Worm (Caenorhabditis elegans) whole organism, late embryonic: ENCODE measurements around the gene srx-76.

ENCODE experiments used
- C08G9.2 ChIP-seq: sonication (generic microtip); optimal IDR thresholded peaks from 2 replicates; lab custom pipeline; 2016; ENCODE audit warnings: mild to moderate bottlenecking, missing genetic modification characterization, moderate library complexity, missing compliant biosample characterization
- C38D4.7 ChIP-seq: fragments of 200-800 bp; sonication (Bioruptor generic); optimal IDR thresholded peaks from 2 replicates; lab custom pipeline; 2018; ENCODE audit warnings: mild to moderate bottlenecking, missing genetic modification characterization, moderate library complexity, missing compliant biosample characterization
- K09A11.1 ChIP-seq: sonication (generic microtip); optimal IDR thresholded peaks from 2 replicates; lab custom pipeline; 2017; ENCODE audit warnings: antibody characterized with exemption, mild to moderate bottlenecking, missing genetic modification characterization, missing compliant biosample characterization; ENCODE audit not compliant: insufficient read depth
- ahr-1 ChIP-seq: sonication (generic microtip); optimal IDR thresholded peaks from 2 replicates; lab custom pipeline; 2016; ENCODE audit warnings: missing genetic modification characterization, missing compliant biosample characterization
- ceh-14 ChIP-seq: sonication (generic microtip); optimal IDR thresholded peaks from 2 replicates; lab custom pipeline; 2016; ENCODE audit warnings: missing genotype, missing genetic modification characterization, missing compliant biosample characterization
- ceh-18 ChIP-seq: sonication (generic microtip); optimal IDR thresholded peaks from 2 replicates; lab custom pipeline; 2016; ENCODE audit warnings: missing genetic modification characterization, missing compliant biosample characterization
- ceh-19 ChIP-seq: fragments of 200-800 bp; sonication (Bioruptor generic); optimal IDR thresholded peaks from 2 replicates; lab custom pipeline; 2018; ENCODE audit warnings: mild to moderate bottlenecking, missing genetic modification characterization, missing compliant biosample characterization
- ceh-2 ChIP-seq: sonication (generic microtip); optimal IDR thresholded peaks from 2 replicates; lab custom pipeline; 2016; ENCODE audit warnings: missing genotype, missing genetic modification characterization, missing compliant biosample characterization
- ceh-22 ChIP-seq: sonication (generic microtip); optimal IDR thresholded peaks from 2 replicates; lab custom pipeline; 2017; ENCODE audit warnings: missing biosample characterization, missing genetic modification characterization
- ceh-31 ChIP-seq: sonication (generic microtip); optimal IDR thresholded peaks from 2 replicates; lab custom pipeline; 2016; ENCODE audit warnings: missing genetic modification characterization, missing compliant biosample characterization
- ceh-34 ChIP-seq: sonication (generic microtip); optimal IDR thresholded peaks from 2 replicates; lab custom pipeline; 2016; ENCODE audit warnings: mild to moderate bottlenecking, missing genetic modification characterization, missing compliant biosample characterization
- ceh-48 ChIP-seq: sonication (generic microtip); optimal IDR thresholded peaks from 2 replicates; lab custom pipeline; 2016; ENCODE audit warnings: missing genetic modification characterization, inconsistent platforms, missing compliant biosample characterization
- ceh-9 ChIP-seq: sonication (generic microtip); optimal IDR thresholded peaks from 2 replicates; lab custom pipeline; 2016; ENCODE audit warnings: mild to moderate bottlenecking, missing genetic modification characterization, inconsistent platforms, missing compliant biosample characterization
- dmd-4 ChIP-seq: sonication (generic microtip); optimal IDR thresholded peaks from 2 replicates; lab custom pipeline; 2016; ENCODE audit warnings: borderline replicate concordance, missing genetic modification characterization, missing compliant biosample characterization
- dve-1 ChIP-seq: sonication (generic microtip); optimal IDR thresholded peaks from 2 replicates; lab custom pipeline; 2017; ENCODE audit warnings: antibody characterized with exemption, mild to moderate bottlenecking, missing genetic modification characterization, missing compliant biosample characterization
- elt-2 ChIP-seq: sonication (generic microtip); optimal IDR thresholded peaks from 2 replicates; lab custom pipeline; 2016; ENCODE audit warnings: missing genetic modification reagents, missing genetic modification characterization, missing compliant biosample characterization
- ets-4 ChIP-seq: sonication (generic microtip); optimal IDR thresholded peaks from 2 replicates; lab custom pipeline; 2016; ENCODE audit warnings: missing genetic modification characterization, missing compliant biosample characterization
- eyg-1 ChIP-seq: sonication (generic microtip); optimal IDR thresholded peaks from 2 replicates; lab custom pipeline; 2016; ENCODE audit warnings: missing genotype, missing genetic modification characterization, missing compliant biosample characterization
- fax-1 ChIP-seq: sonication (generic microtip); optimal IDR thresholded peaks from 2 replicates; lab custom pipeline; 2016; ENCODE audit warnings: missing genotype, missing genetic modification characterization, missing compliant biosample characterization
- fkh-10 ChIP-seq: fragments of 150-350 bp; optimal IDR thresholded peaks from 2 replicates; lab custom pipeline; 2014; ENCODE audit warnings: missing biosample characterization, missing genetic modification reagents, missing genetic modification characterization
- fkh-6 ChIP-seq: sonication (generic microtip); optimal IDR thresholded peaks from 2 replicates; lab custom pipeline; 2016; ENCODE audit warnings: missing genetic modification characterization, missing compliant biosample characterization
- hlh-15 ChIP-seq: sonication (generic microtip); optimal IDR thresholded peaks from 2 replicates; lab custom pipeline; 2016; ENCODE audit warnings: missing genetic modification characterization, missing compliant biosample characterization
- hlh-30 ChIP-seq: sonication (generic microtip); optimal IDR thresholded peaks from 2 replicates; lab custom pipeline; 2017; ENCODE audit warnings: antibody characterized with exemption, missing genetic modification characterization, missing compliant biosample characterization; ENCODE audit not compliant: insufficient read depth
- hlh-6 ChIP-seq: sonication (generic microtip); optimal IDR thresholded peaks from 2 replicates; lab custom pipeline; 2016; ENCODE audit warnings: missing genotype, missing genetic modification characterization, missing compliant biosample characterization
- hlh-8 ChIP-seq: sonication (generic microtip); optimal IDR thresholded peaks from 2 replicates; lab custom pipeline; 2016; ENCODE audit warnings: missing genotype, missing genetic modification characterization, missing compliant biosample characterization
- lim-6 ChIP-seq: sonication (generic microtip); optimal IDR thresholded peaks from 2 replicates; lab custom pipeline; 2016; ENCODE audit warnings: missing genetic modification characterization, missing compliant biosample characterization
- lin-11 ChIP-seq: fragments of 200-800 bp; sonication (Bioruptor generic); optimal IDR thresholded peaks from 2 replicates; lab custom pipeline; 2018; ENCODE audit warnings: mild to moderate bottlenecking, missing genetic modification characterization, missing compliant biosample characterization
- mec-3 ChIP-seq: sonication (generic microtip); optimal IDR thresholded peaks from 2 replicates; lab custom pipeline; 2016; ENCODE audit warnings: borderline replicate concordance, missing genetic modification characterization, missing compliant biosample characterization
- nhr-11 ChIP-seq: fragments of 150-350 bp; optimal IDR thresholded peaks from 2 replicates; lab custom pipeline; 2014; ENCODE audit warnings: missing biosample characterization, missing genetic modification characterization
- nhr-232 ChIP-seq: sonication (generic microtip); optimal IDR thresholded peaks from 2 replicates; lab custom pipeline; 2016; ENCODE audit warnings: missing genetic modification characterization, missing compliant biosample characterization
- pat-9 ChIP-seq: fragments of 200-800 bp; sonication (Bioruptor generic); optimal IDR thresholded peaks from 2 replicates; lab custom pipeline; 2018; ENCODE audit warnings: mild to moderate bottlenecking, missing genetic modification characterization, moderate library complexity, missing compliant biosample characterization
- pax-1 ChIP-seq: fragments of 150-350 bp; optimal IDR thresholded peaks from 2 replicates; lab custom pipeline; 2014; ENCODE audit warnings: missing biosample characterization, missing genetic modification characterization
- pha-2 ChIP-seq: sonication (generic microtip); optimal IDR thresholded peaks from 2 replicates; lab custom pipeline; 2017; ENCODE audit warnings: mild to moderate bottlenecking, missing genetic modification characterization, missing compliant biosample characterization
- pqm-1 ChIP-seq: sonication (generic microtip); optimal IDR thresholded peaks from 2 replicates; lab custom pipeline; 2016; ENCODE audit warnings: missing genetic modification characterization, missing compliant biosample characterization
- ref-2 ChIP-seq: sonication (generic microtip); optimal IDR thresholded peaks from 2 replicates; lab custom pipeline; 2016; ENCODE audit warnings: missing genetic modification characterization, missing compliant biosample characterization
- rnt-1 ChIP-seq: sonication (generic microtip); optimal IDR thresholded peaks from 2 replicates; lab custom pipeline; 2016; ENCODE audit warnings: missing genetic modification characterization, missing compliant biosample characterization
- sox-2 ChIP-seq: fragments of 200-800 bp; sonication (Bioruptor generic); IDR thresholded peaks from 2 replicates; pipeline ENCODE4 v1.3.6; 2022; ENCODE audit warnings: missing genetic modification reagents, missing genetic modification characterization, missing compliant biosample characterization
- sox-4 ChIP-seq: sonication (generic microtip); optimal IDR thresholded peaks from 2 replicates; lab custom pipeline; 2017; ENCODE audit warnings: mild to moderate bottlenecking, missing genetic modification characterization, inconsistent platforms, missing compliant biosample characterization
- tbx-2 ChIP-seq: sonication (generic microtip); optimal IDR thresholded peaks from 2 replicates; lab custom pipeline; 2016; ENCODE audit warnings: missing genetic modification characterization, missing compliant biosample characterization
- tbx-7 ChIP-seq: sonication (generic microtip); optimal IDR thresholded peaks from 2 replicates; lab custom pipeline; 2016; ENCODE audit warnings: missing genotype, missing genetic modification characterization, missing compliant biosample characterization
- ttx-3 ChIP-seq: sonication (generic microtip); optimal IDR thresholded peaks from 2 replicates; lab custom pipeline; 2016; ENCODE audit warnings: missing genetic modification reagents, missing genetic modification characterization, missing compliant biosample characterization
- unc-3 ChIP-seq, 2 experiments: fragments of 200-800 bp in 1 of 2; sonication (Bioruptor generic) in 1 of 2; sonication (generic microtip) in 1 of 2; conservative IDR thresholded peaks in 1 of 2; optimal IDR thresholded peaks in 1 of 2; 2 replicates each; pipeline versions ENCODE4 v1.3.6 to Lab custom; 2016 to 2022; ENCODE audit warnings: missing compliant biosample characterization in 2 of 2, missing genetic modification characterization in 2 of 2, missing genetic modification reagents in 1 of 2
- unc-42 ChIP-seq: sonication (generic microtip); optimal IDR thresholded peaks from 2 replicates; lab custom pipeline; 2016; ENCODE audit warnings: missing genotype, missing genetic modification characterization, missing compliant biosample characterization
- unc-86 ChIP-seq: sonication (generic microtip); optimal IDR thresholded peaks from 2 replicates; lab custom pipeline; 2016; ENCODE audit warnings: missing genetic modification characterization, missing compliant biosample characterization
- zip-5 ChIP-seq: sonication (generic microtip); optimal IDR thresholded peaks from 2 replicates; lab custom pipeline; 2016; ENCODE audit warnings: missing genetic modification characterization, missing compliant biosample characterization
- ztf-16 ChIP-seq: sonication (generic microtip); optimal IDR thresholded peaks from 2 replicates; lab custom pipeline; 2017; ENCODE audit warnings: missing genetic modification characterization, missing compliant biosample characterization

Gene srx-76

ce11 chrV:11929046-11929590 lies 37.5 kb downstream of the srx-76 start, which contains the start of gene F58H1.2:
Gene F58H1.2, plus strand, starts transcription at chrV:11929096.
- no peak for TF ChIP-seq pha-2 (tag; lab: Kevin White, UChicago)
- TF ChIP-seq ceh-48 (tag; lab: Kevin White, UChicago): no peak
- no peak for TF ChIP-seq ceh-9 (tag; lab: Kevin White, UChicago)
- no peak for TF ChIP-seq hlh-15
- TF ChIP-seq zip-5 (tag; lab: Kevin White, UChicago): no peak
- no peak for TF ChIP-seq ceh-31
- TF ChIP-seq nhr-232 (tag; lab: Kevin White, UChicago): no peak
- no peak for TF ChIP-seq fkh-10
- no peak for TF ChIP-seq ceh-34
- no peak for TF ChIP-seq eyg-1
- TF ChIP-seq ttx-3: no peak
- no peak for TF ChIP-seq ceh-19
- TF ChIP-seq ref-2 (tag; lab: Kevin White, UChicago): no peak
- TF ChIP-seq rnt-1 (tag; lab: Kevin White, UChicago): no peak

- TF ChIP-seq ceh-19 (no peak), ets-4 (tag; lab: Kevin White, UChicago) (peak; percentile 81), mec-3 (tag; lab: Kevin White, UChicago) (no peak), hlh-6 (tag; lab: Kevin White, UChicago) (no peak), tbx-2 (tag; lab: Kevin White, UChicago) (peak; percentile 89), C08G9.2 (tag; lab: Kevin White, UChicago) (peak; percentile 72), ceh-9 (tag; lab: Kevin White, UChicago) (no peak), pqm-1 (peak; percentile 54), ceh-2 (tag; lab: Kevin White, UChicago) (peak; percentile 76), pax-1 (tag; lab: Kevin White, UChicago) (no peak), K09A11.1 (tag; lab: Kevin White, UChicago) (no peak), hlh-15 (peak; percentile 73), ref-2 (tag; lab: Kevin White, UChicago) (peak; percentile 86), ceh-22 (tag; lab: Kevin White, UChicago) (no peak), unc-42 (peak; percentile 63), ceh-31 (peak; percentile 91), ahr-1 (peak; percentile 75), sox-2 (GFP tag; lab: Robert Waterston, UW) (no peak), ztf-16 (tag; lab: Kevin White, UChicago) (peak; percentile 12), unc-3 (GFP tag; conservative IDR thresholded peaks at IDR 0.05; lab: Robert Waterston, UW) (no peak), unc-3 (tag; optimal IDR thresholded peaks at IDR 0.05; lab: Kevin White, UChicago) (peak; percentile 68), rnt-1 (tag; lab: Kevin White, UChicago) (peak; percentile 48), fax-1 (tag; lab: Kevin White, UChicago) (peak; percentile 85), ceh-14 (tag; lab: Kevin White, UChicago) (peak; percentile 86), sox-4 (tag; lab: Kevin White, UChicago) (no peak), nhr-11 (no peak), C38D4.7 (GFP tag; lab: Kevin White, UChicago) (peak; percentile 13), ceh-34 (peak; percentile 36), lim-6 (peak; percentile 7), lin-11 (peak; percentile 28), hlh-30 (tag; lab: Kevin White, UChicago) (no peak), ttx-3 (peak; percentile 57), fkh-6 (tag; lab: Kevin White, UChicago) (no peak), tbx-7 (tag; lab: Kevin White, UChicago) (peak; percentile 82), pat-9 (no peak), dmd-4 (no peak), unc-86 (tag; lab: Kevin White, UChicago) (peak; percentile 77), dve-1 (no peak), zip-5 (tag; lab: Kevin White, UChicago) (peak; percentile 96), elt-2 (peak; percentile 89), ceh-48 (tag; lab: Kevin White, UChicago) (peak; percentile 35), hlh-8 (peak; percentile 92), ceh-18 (peak; percentile 38)
Measured at ce11 chrV:11933196-11934028, 41.8 kb downstream of the srx-76 start, which contains the start of the genes aman-2 and F58H1.3. Gene aman-2, minus strand, starts transcription at chrV:11933246. Gene F58H1.3, plus strand, starts transcription at chrV:11933978.
